Worm (Caenorhabditis elegans): ENCODE measurements around the gene spp-24.

ce11 chrII:86794-87193, 47.5 kb upstream of the spp-24 start:
- TF ChIP-seq B0336.3 (GFP tag; IDR thresholded peaks at IDR 0.05) (no peak), ztf-28 (GFP tag; IDR thresholded peaks at IDR 0.05) (no peak), ceh-40 (GFP tag; IDR thresholded peaks at IDR 0.05) (no peak), pha-4 (tag; optimal IDR thresholded peaks at IDR 0.05) (no peak), ama-1 (optimal IDR thresholded peaks at IDR 0.05) (no peak), ama-1 (GFP tag; optimal IDR thresholded peaks at IDR 0.05) (no peak), F52B5.7 (tag; optimal IDR thresholded peaks at IDR 0.05) (no peak), snpc-4 (GFP tag; optimal IDR thresholded peaks at IDR 0.05) (no peak), snpc-4 (tag; optimal IDR thresholded peaks at IDR 0.05) (no peak), hrde-1 (tag; optimal IDR thresholded peaks at IDR 0.05; ENCODE audit: borderline replicate concordance) (no peak), ets-4 (GFP tag; optimal IDR thresholded peaks at IDR 0.05) (no peak), ceh-91 (GFP tag; IDR thresholded peaks at IDR 0.05) (no peak), nhr-90 (tag; optimal IDR thresholded peaks at IDR 0.05) (no peak), mes-4 (tag; optimal IDR thresholded peaks at IDR 0.05) (no peak), F23B12.7 (tag; optimal IDR thresholded peaks at IDR 0.05; ENCODE audit: insufficient read depth) (no peak), unc-130 (GFP tag; optimal IDR thresholded peaks at IDR 0.05) (no peak)

Measured in whole organism, young adult.